Worm (Caenorhabditis elegans) whole organism, L4 larva: Measurements from ENCODE around the gene srz-20.

Experiments
- dpl-1 ChIP-seq: fragments of 150-350 bp; optimal IDR thresholded peaks from 2 replicates; lab custom pipeline; 2014; ENCODE audit warnings: missing biosample characterization, missing genetic modification reagents, missing genetic modification characterization
- jun-1 ChIP-seq: fragments of 150-350 bp; optimal IDR thresholded peaks from 2 replicates; lab custom pipeline; 2014; ENCODE audit warnings: missing biosample characterization, missing genetic modification reagents, missing genetic modification characterization
- lin-1 ChIP-seq: fragments of 200-800 bp; sonication (Bioruptor generic); IDR thresholded peaks from 2 replicates; pipeline ENCODE4 v1.3.6; 2022; ENCODE audit warnings: missing genetic modification reagents, missing genetic modification characterization, missing compliant biosample characterization

ce11 chrIV:3904620-3905019 is 10.8 kb upstream of the srz-20 start, which contains the start of gene F56D6.21:
- TF ChIP-seq dpl-1 (GFP tag; lab: Kevin White, UChicago) (no peak), jun-1 (tag; lab: Kevin White, UChicago) (no peak), lin-1 (GFP tag; lab: Robert Waterston, UW) (no peak)
